Fruit fly (Drosophila melanogaster) Kc167 (cell line): ENCODE results near the gene Vm32E.

Experiments
- Myc ChIP-seq: fragments of >200 bp; optimal IDR thresholded peaks from 2 replicates; lab custom pipeline; 2017; ENCODE audit warnings: missing external identifiers
- Sin3A ChIP-seq: fragments of >200 bp; optimal IDR thresholded peaks from 2 replicates; lab custom pipeline; 2018; ENCODE audit warnings: missing external identifiers
- h ChIP-seq: fragments of >200 bp; optimal IDR thresholded peaks from 3 replicates; lab custom pipeline; 2018; ENCODE audit warnings: missing external identifiers
- insv ChIP-seq: fragments of >200 bp; optimal IDR thresholded peaks from 3 replicates; lab custom pipeline; 2018; ENCODE audit warnings: missing external identifiers
- psq ChIP-seq: fragments of >200 bp; optimal IDR thresholded peaks from 2 replicates; lab custom pipeline; 2017; ENCODE audit warnings: missing external identifiers
- ttk ChIP-seq: sonication (Bioruptor generic); optimal IDR thresholded peaks from 2 replicates; lab custom pipeline; 2017; ENCODE audit warnings: missing external identifiers

DNA sequence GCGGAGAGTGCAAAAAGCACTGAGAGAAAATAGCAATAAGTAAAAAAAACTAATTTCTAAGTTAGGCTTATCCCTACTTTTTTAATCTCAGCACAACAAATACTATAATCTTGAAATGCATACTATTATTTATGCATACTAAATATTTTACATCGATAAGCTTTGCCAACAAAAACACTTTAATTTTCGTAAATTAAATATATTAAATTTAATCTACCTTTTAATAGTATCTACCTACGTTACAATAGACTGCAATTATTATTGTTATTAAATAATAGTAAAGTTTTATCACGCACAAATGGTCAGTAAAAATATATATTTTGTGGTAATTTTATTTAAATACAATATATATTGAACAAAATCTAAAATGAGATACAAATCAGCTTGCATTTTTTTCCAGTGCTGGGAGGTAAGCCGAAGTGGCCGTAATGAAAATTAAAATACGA, 10.7 kb upstream of the Vm32E start:
- no peak for TF ChIP-seq h (lab: Kevin White, UChicago)
- no peak for TF ChIP-seq psq (lab: Kevin White, UChicago)
- TF ChIP-seq Sin3A (lab: Kevin White, UChicago): no peak
- TF ChIP-seq ttk (lab: Kevin White, UChicago): no peak
- TF ChIP-seq Myc (lab: Kevin White, UChicago): no peak
- TF ChIP-seq insv (lab: Kevin White, UChicago): no peak
